Fruit fly (Drosophila melanogaster) whole organism, adult: ENCODE data around the gene CG42375.

ENCODE experiments used
- CG7045 ChIP-seq: fragments of 200-800 bp; sonication (Bioruptor generic); optimal IDR thresholded peaks from 2 replicates; lab custom pipeline; 2017; ENCODE audit warnings: missing biosample characterization, mild to moderate bottlenecking, missing genetic modification characterization
- bab1 ChIP-seq: fragments of 200-800 bp; sonication (Bioruptor generic); optimal IDR thresholded peaks from 3 replicates; lab custom pipeline; 2019; ENCODE audit warnings: missing biosample characterization, mild to moderate bottlenecking, missing genetic modification characterization, moderate library complexity
- kay ChIP-seq: fragments of 200-800 bp; sonication (Bioruptor generic); peaks from one replicate; lab custom pipeline; 2016; ENCODE audit warnings: missing biosample characterization, missing genetic modification characterization, borderline replicate concordance
- ovo ChIP-seq: fragments of 200-800 bp; sonication (Bioruptor generic); optimal IDR thresholded peaks from 2 replicates; lab custom pipeline; 2016; ENCODE audit warnings: missing biosample characterization, missing genetic modification characterization
- toe ChIP-seq: fragments of 200-800 bp; sonication (Bioruptor generic); optimal IDR thresholded peaks from 2 replicates; lab custom pipeline; 2016; ENCODE audit warnings: missing biosample characterization, missing genetic modification characterization

DNA sequence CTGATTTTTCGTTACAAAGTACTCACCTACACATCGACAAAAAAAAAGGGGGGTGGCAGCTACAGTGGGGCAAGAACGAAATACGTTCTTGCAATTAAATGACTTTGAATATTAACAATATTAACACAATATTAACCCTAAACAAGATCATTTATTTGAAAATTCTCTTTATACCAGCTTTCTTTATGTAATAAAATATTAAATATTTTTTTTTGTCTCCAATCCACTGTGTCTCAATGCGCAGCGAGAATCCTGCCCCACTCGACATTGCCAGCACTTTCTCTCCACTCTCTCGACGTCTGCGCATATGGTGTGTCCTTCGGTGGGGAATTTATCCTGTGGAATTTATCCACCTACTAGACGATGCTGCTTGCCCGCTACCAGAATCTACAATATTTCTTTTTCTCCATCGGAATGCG is 21.0 kb downstream of the CG42375 start:
- TF ChIP-seq CG7045 (GFP tag; lab: Kevin White, UChicago) (peak; percentile 96), bab1 (no peak), ovo (GFP tag; lab: Kevin White, UChicago) (no peak), kay (GFP tag; lab: Kevin White, UChicago) (peak; percentile 59), toe (GFP tag; lab: Kevin White, UChicago) (peak; percentile 75)
